Fruit fly (Drosophila melanogaster) S2 (cell line): Measurements from ENCODE around the gene CG44153.
A peak's percentile ranks its signal among the peaks of the same experiment; 100 is the strongest.

ENCODE experiments used
- CG8478 ChIP-seq: fragments of >200 bp; optimal IDR thresholded peaks from 2 replicates; lab custom pipeline; 2018
- CTCF ChIP-seq, 2 experiments: fragments of >200 bp; optimal IDR thresholded peaks; 2 replicates each; lab custom pipeline; 2018

The CG44153 gene

DNA sequence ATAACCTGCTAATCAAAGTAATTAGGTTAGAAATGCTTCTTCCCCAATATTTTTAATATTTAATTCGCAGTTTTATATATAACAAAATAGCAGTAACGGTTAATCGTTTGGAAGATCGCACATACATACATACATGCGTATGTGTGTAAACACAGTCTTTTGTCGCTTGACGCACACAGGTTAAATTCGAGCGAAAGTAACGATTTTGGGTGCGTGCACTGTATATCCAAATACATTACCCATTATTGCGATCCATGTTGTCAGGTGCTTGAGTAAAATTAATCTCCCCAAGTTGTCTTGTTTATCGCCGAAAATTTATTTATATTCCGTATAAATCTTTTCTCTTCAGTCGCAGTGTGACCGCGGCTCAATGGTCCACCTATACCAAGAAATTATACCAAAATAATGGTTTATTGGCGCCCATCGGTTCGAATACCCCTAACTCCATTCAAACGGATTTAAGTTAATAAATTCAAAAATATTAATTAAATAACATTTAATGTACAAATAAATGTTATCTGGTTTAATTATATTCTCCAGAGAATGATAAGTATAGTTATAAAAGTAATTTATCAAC lies 24.0 kb upstream of the CG44153 start, which contains the start of gene CG34159:
Gene CG34159, minus strand, starts transcription at position 385 of the 577 bp plus-strand sequence.
- TF ChIP-seq CTCF (optimal IDR thresholded peaks at IDR 0.05; lab: Kevin White, UChicago), result no peak
- no peak for TF ChIP-seq CG8478 (lab: Kevin White, UChicago)

dm6 chr2L:10201743-10202142 lies 21.7 kb upstream of the CG44153 start:
- TF ChIP-seq CG8478 (lab: Kevin White, UChicago) (no peak), CTCF (optimal IDR thresholded peaks at IDR 0.05; lab: Kevin White, UChicago) (no peak)

DNA sequence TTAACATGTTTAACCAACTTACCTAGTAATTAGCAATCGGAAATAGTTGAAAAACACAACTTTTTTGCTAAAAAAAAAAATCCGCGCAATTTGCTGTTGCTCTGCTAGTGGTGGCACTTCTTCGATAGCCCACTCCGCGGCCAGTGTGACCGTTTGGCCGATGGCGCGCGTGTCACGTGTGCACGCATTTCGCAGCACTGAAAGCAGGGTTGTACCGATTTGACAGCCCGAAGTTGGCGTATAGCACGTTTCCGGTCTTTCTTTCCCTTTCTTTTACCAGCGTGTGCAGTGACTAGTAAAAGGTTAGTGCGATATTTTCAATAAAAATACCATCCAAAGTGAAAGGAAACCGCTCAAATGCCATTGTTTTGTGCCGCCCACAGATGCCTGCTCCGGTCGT lies 20.8 kb upstream of the CG44153 start, which contains the start of the genes Ripalpha and RpL7:
Gene Ripalpha, minus strand, starts transcription at position 128 of the 400 bp plus-strand sequence.
Gene RpL7, plus strand, starts transcription at position 158 of the 400 bp plus-strand sequence.
- TF ChIP-seq CTCF (optimal IDR thresholded peaks at IDR 0.05; lab: Kevin White, UChicago) (peak; percentile 34 to 52), CG8478 (lab: Kevin White, UChicago) (no peak)

DNA sequence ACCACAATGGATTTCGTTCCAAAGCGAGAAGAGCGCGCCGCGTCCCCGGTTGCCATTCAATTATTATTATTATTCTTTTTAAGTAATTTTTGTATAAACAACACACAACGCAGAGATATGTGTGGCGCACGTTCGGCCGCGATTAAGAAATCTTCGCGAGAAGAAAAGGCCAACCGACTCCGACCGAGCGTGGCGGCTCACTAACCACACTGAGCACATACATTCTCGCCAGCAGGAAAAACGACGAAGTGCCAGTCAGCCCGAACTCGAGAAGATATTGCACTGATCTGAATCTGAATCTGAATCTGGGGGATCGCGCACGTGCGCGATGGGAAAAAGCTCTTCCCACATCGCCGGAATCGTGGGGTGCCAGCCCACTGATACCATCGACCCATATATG lies 18.9 kb upstream of the CG44153 start, which contains the start of gene Sur:
Gene Sur, minus strand, starts transcription at position 207 of the 400 bp plus-strand sequence.
- TF ChIP-seq CTCF (optimal IDR thresholded peaks at IDR 0.05; lab: Kevin White, UChicago) (no peak), CG8478 (lab: Kevin White, UChicago) (no peak)

dm6 chr2L:10191396-10191795 lies 11.3 kb upstream of the CG44153 start, which contains the start of gene Fum4:
Gene Fum4 (minus strand): TSS chr2L:10191496.
- no peak for TF ChIP-seq CTCF (optimal IDR thresholded peaks at IDR 0.05; lab: Kevin White, UChicago)
- TF ChIP-seq CG8478 (lab: Kevin White, UChicago), result no peak

- TF ChIP-seq CG8478 (lab: Kevin White, UChicago) (no peak), CTCF (optimal IDR thresholded peaks at IDR 0.05; lab: Kevin White, UChicago) (no peak)
These were observed 7.7 kb downstream of the CG44153 start, which contains the start of gene CG13137 for dm6 chr2L:10172402-10172801. Gene CG13137 (plus strand): TSS chr2L:10172702.

DNA sequence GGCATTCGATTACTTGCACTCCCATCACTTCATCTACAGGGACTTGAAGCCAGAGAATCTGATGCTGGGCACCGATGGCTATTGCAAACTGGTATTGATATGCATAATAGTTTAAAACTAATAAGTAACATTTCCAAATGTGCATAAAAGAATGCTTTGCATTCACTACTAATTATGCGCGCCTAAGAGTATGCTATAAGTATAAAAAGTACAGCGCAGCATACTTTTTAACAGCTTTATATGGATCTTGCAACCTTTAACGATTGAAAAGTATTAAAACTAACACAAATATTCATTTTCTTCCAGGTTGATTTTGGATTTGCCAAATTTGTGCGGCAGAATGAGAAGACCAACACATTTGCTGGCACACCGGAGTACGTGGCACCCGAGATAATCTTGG lies 25.7 kb downstream of the CG44153 start:
- TF ChIP-seq CG8478 (lab: Kevin White, UChicago) (no peak), CTCF (optimal IDR thresholded peaks at IDR 0.05; lab: Kevin White, UChicago) (no peak)

DNA sequence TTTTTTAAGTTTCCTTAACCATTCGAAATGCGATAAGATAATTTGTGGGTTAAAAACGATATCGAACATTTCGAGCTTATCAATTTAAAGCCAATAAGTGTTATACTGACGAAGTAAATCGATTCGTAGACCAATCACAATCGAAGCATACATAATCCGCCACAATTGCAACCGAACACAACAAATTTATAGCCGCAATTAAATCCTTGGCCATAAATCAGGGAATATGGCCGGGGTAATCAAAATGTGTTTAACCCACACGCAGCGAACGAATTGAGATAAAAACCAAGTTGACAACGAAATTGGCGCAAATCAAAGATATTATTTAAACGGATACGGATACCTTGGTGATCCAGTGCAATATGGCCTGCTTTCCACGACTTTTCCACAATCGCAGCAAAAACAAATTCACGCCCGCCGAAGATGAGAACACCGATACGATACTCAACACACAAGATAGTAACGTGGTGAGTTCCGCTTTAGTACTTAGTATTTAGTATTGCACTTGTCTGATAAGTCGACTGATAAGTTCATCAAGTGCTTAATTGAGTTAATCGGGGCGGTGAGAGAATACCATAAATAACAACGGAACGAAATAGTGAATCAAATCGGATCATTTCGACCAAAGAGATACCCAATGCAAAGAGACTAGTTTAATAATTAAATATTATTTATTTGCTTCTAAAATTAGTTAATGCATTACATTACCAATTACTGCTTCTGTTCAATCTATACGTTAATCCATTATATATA lies 33.2 kb downstream of the CG44153 start:
- no peak for TF ChIP-seq CTCF (optimal IDR thresholded peaks at IDR 0.05; lab: Kevin White, UChicago)
- no peak for TF ChIP-seq CG8478 (lab: Kevin White, UChicago)

DNA sequence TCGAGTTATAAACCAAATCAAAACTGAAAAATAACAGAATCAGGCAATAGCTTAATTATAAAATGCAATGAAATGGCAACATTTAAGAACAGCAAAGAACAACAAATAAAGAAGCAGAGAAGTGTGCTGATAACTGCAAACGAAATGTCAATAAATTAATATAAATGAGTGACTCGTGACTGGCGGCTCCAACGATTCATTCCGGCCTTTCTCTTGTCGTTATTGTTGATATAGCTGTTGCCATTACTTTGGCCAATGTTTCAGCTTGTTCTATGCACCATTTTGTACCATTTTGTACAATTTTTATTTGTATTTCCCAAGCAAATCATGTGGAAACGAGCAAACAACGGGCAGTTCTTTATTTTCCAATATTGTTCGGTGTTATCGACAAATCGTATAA lies 34.5 kb downstream of the CG44153 start:
- TF ChIP-seq CTCF (optimal IDR thresholded peaks at IDR 0.05; lab: Kevin White, UChicago), result no peak

- TF ChIP-seq CTCF (optimal IDR thresholded peaks at IDR 0.05; lab: Kevin White, UChicago) (no peak), CG8478 (lab: Kevin White, UChicago) (no peak)
These were observed 35.7 kb downstream of the CG44153 start, which contains the start of gene CG4839 for dm6 chr2L:10144236-10144953. Gene CG4839 (plus strand): TSS chr2L:10144776.

- TF ChIP-seq CG8478 (lab: Kevin White, UChicago), result no peak
These were observed 36.7 kb downstream of the CG44153 start for dm6 chr2L:10143334-10143733.

dm6 chr2L:10130763-10131162 lies 49.3 kb downstream of the CG44153 start:
- no peak for TF ChIP-seq CTCF (optimal IDR thresholded peaks at IDR 0.05; lab: Kevin White, UChicago)
- no peak for TF ChIP-seq CG8478 (lab: Kevin White, UChicago)

- no peak for TF ChIP-seq CG8478 (lab: Kevin White, UChicago)
- TF ChIP-seq CTCF (optimal IDR thresholded peaks at IDR 0.05; lab: Kevin White, UChicago), result peak; percentile 44 to 69
These were observed 56.1 kb downstream of the CG44153 start for dm6 chr2L:10123963-10124362.

DNA sequence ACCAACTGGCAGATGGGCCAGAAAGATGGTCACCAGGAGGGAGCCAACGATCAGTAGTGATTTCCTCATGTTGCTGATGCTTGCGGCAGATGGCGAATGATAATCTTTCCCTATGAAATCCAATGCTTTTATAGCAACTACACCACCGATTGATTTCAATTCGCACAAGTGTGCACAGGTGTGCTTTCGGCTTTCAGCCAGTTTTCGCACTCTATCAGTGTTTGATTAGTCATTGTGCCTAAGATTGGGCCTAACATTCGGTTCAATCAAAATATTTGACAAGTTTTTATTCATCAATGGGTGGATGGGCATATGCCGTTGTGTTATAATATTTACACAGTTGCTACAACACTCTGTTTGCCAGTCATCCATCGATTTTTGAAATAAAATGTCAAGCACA lies 57.4 kb downstream of the CG44153 start, which contains the start of gene CG13135:
Gene CG13135, minus strand, starts transcription at position 101 of the 400 bp plus-strand sequence.
- TF ChIP-seq CTCF (optimal IDR thresholded peaks at IDR 0.05; lab: Kevin White, UChicago) (no peak), CG8478 (lab: Kevin White, UChicago) (no peak)
